Fruit fly (Drosophila melanogaster) whole organism, embryonic: ENCODE measurements around the gene gry.
A peak's percentile ranks its signal among the peaks of the same experiment; 100 is the strongest.

Experiments
- Abd-B ChIP-seq: fragments of 200-800 bp; sonication (Bioruptor generic); optimal IDR thresholded peaks from 2 replicates; lab custom pipeline; 2018; ENCODE audit warnings: missing biosample characterization, mild to moderate bottlenecking, missing genetic modification characterization, moderate library complexity
- Blimp-1 ChIP-seq: fragments of 200-800 bp; sonication (Bioruptor generic); optimal IDR thresholded peaks from 3 replicates; lab custom pipeline; 2018; ENCODE audit warnings: missing biosample characterization, missing genetic modification characterization, mild to moderate bottlenecking, moderate library complexity, missing genetic modification reagents
- CG1024 ChIP-seq: fragments of 200-800 bp; sonication (Bioruptor generic); IDR thresholded peaks from 2 replicates; pipeline ENCODE4 v1.3.6; 2022; ENCODE audit warnings: missing biosample characterization, missing genetic modification characterization
- CG10543 ChIP-seq: fragments of 200-800 bp; sonication (Bioruptor generic); optimal IDR thresholded peaks from 3 replicates; lab custom pipeline; 2017; ENCODE audit warnings: missing biosample characterization, mild to moderate bottlenecking, missing genetic modification characterization, moderate library complexity
- CG10565 ChIP-seq: fragments of 200-800 bp; sonication (Bioruptor generic); optimal IDR thresholded peaks from 3 replicates; lab custom pipeline; 2016; ENCODE audit warnings: missing biosample characterization, mild to moderate bottlenecking, missing genetic modification characterization
- CG11504 ChIP-seq: fragments of 200-800 bp; sonication (Bioruptor generic); optimal IDR thresholded peaks from 3 replicates; lab custom pipeline; 2019; ENCODE audit warnings: missing biosample characterization, mild to moderate bottlenecking, missing genetic modification characterization, moderate library complexity
- CG12104 ChIP-seq: fragments of 200-800 bp; sonication (Bioruptor generic); optimal IDR thresholded peaks from 3 replicates; lab custom pipeline; 2016; ENCODE audit warnings: missing biosample characterization, missing genetic modification characterization
- CG1233 ChIP-seq: fragments of 200-800 bp; sonication (Bioruptor generic); optimal IDR thresholded peaks from 4 replicates; lab custom pipeline; 2018; ENCODE audit warnings: missing biosample characterization, mild to moderate bottlenecking, missing genetic modification characterization
- CG13894 ChIP-seq: fragments of 200-800 bp; sonication (Bioruptor generic); optimal IDR thresholded peaks from 3 replicates; lab custom pipeline; 2018; ENCODE audit warnings: missing biosample characterization, mild to moderate bottlenecking, missing genetic modification characterization, moderate library complexity
- CG14050 ChIP-seq: fragments of 200-800 bp; sonication (Bioruptor generic); IDR thresholded peaks from 3 replicates; pipeline ENCODE4 v1.3.6; 2022; ENCODE audit warnings: missing biosample characterization, missing genetic modification characterization
- CG1792 ChIP-seq: fragments of 200-800 bp; sonication (Bioruptor generic); optimal IDR thresholded peaks from 2 replicates; lab custom pipeline; 2016; ENCODE audit warnings: missing biosample characterization, missing genetic modification characterization
- CG30020 ChIP-seq: fragments of 200-800 bp; optimal IDR thresholded peaks from 2 replicates; lab custom pipeline; 2019; ENCODE audit warnings: missing biosample characterization, mild to moderate bottlenecking, missing genetic modification characterization, moderate library complexity
- CG31441 ChIP-seq: fragments of 200-800 bp; sonication (Bioruptor generic); IDR thresholded peaks from 2 replicates; pipeline ENCODE4 v1.3.6; 2022; ENCODE audit warnings: missing biosample characterization, missing genetic modification characterization
- CG42726 ChIP-seq: fragments of 200-800 bp; sonication (Bioruptor generic); IDR thresholded peaks from 2 replicates; pipeline ENCODE4 v1.3.6; 2022; ENCODE audit warnings: missing biosample characterization, missing genetic modification characterization; ENCODE audit not compliant: partially characterized antibody
- CG43689 ChIP-seq: fragments of 200-800 bp; sonication (Bioruptor generic); IDR thresholded peaks from 2 replicates; pipeline ENCODE4 v1.3.6; 2022; ENCODE audit warnings: missing biosample characterization, missing genetic modification characterization
- CG5953 ChIP-seq: fragments of 200-800 bp; sonication (Bioruptor generic); IDR thresholded peaks from 2 replicates; pipeline ENCODE4 v1.3.6; 2022; ENCODE audit warnings: missing biosample characterization, missing genetic modification characterization
- CG7745 ChIP-seq: fragments of 200-800 bp; sonication (Bioruptor generic); optimal IDR thresholded peaks from 2 replicates; lab custom pipeline; 2018; ENCODE audit warnings: missing biosample characterization, mild to moderate bottlenecking, missing genetic modification characterization, moderate library complexity
- CG7786 ChIP-seq: fragments of 200-800 bp; sonication (Bioruptor generic); optimal IDR thresholded peaks from 2 replicates; lab custom pipeline; 2016; ENCODE audit warnings: missing biosample characterization, missing genetic modification characterization
- CG8281 ChIP-seq: fragments of 200-800 bp; sonication (Bioruptor generic); optimal IDR thresholded peaks from 2 replicates; lab custom pipeline; 2018; ENCODE audit warnings: missing biosample characterization, mild to moderate bottlenecking, missing genetic modification characterization, moderate library complexity
- CG9437 ChIP-seq: fragments of 200-800 bp; sonication (Bioruptor generic); optimal IDR thresholded peaks from 2 replicates; lab custom pipeline; 2018; ENCODE audit warnings: missing biosample characterization, mild to moderate bottlenecking, missing genetic modification characterization
- CG9727 ChIP-seq: fragments of 200-800 bp; sonication (Bioruptor generic); optimal IDR thresholded peaks from 3 replicates; lab custom pipeline; 2017; ENCODE audit warnings: missing biosample characterization, mild to moderate bottlenecking, missing genetic modification characterization
- CG9817 ChIP-seq: fragments of 200-800 bp; sonication (Bioruptor generic); optimal IDR thresholded peaks from 2 replicates; lab custom pipeline; 2018; ENCODE audit warnings: missing biosample characterization, mild to moderate bottlenecking, missing genetic modification characterization, moderate library complexity
- CoRest ChIP-seq: fragments of 200-800 bp; sonication (Bioruptor generic); optimal IDR thresholded peaks from 3 replicates; lab custom pipeline; 2018; ENCODE audit warnings: missing biosample characterization, mild to moderate bottlenecking, missing genetic modification characterization, moderate library complexity
- Dbx ChIP-seq: fragments of 200-800 bp; sonication (Bioruptor generic); IDR thresholded peaks from 3 replicates; pipeline ENCODE4 v1.3.6; 2022; ENCODE audit warnings: missing biosample characterization, missing genetic modification characterization
- E2f1 ChIP-seq: fragments of 200-800 bp; sonication (Bioruptor generic); IDR thresholded peaks from 2 replicates; pipeline ENCODE4 v1.3.6; 2022; ENCODE audit warnings: missing biosample characterization, missing genetic modification characterization
- ERR ChIP-seq: fragments of 200-800 bp; sonication (Bioruptor generic); optimal IDR thresholded peaks from 2 replicates; lab custom pipeline; 2016; ENCODE audit warnings: missing biosample characterization, missing genetic modification characterization
- Hmx ChIP-seq: fragments of 200-800 bp; sonication (Bioruptor generic); optimal IDR thresholded peaks from 2 replicates; lab custom pipeline; 2016; ENCODE audit warnings: missing biosample characterization, missing genetic modification characterization
- Lhr ChIP-seq: fragments of 200-800 bp; sonication (Bioruptor generic); optimal IDR thresholded peaks from 3 replicates; lab custom pipeline; 2017; ENCODE audit warnings: mild to moderate bottlenecking, missing biosample characterization, missing genetic modification reagents, missing genetic modification characterization
- NK7.1 ChIP-seq: fragments of 200-800 bp; sonication (Bioruptor generic); optimal IDR thresholded peaks from 3 replicates; lab custom pipeline; 2016; ENCODE audit warnings: missing biosample characterization, missing genetic modification characterization
- Xrp1 ChIP-seq: fragments of 200-800 bp; sonication (Bioruptor generic); IDR thresholded peaks from 2 replicates; pipeline ENCODE4 v1.3.6; 2022; ENCODE audit warnings: missing biosample characterization, missing genetic modification characterization
- ac ChIP-seq: fragments of 200-800 bp; sonication (Bioruptor generic); optimal IDR thresholded peaks from 3 replicates; lab custom pipeline; 2017; ENCODE audit warnings: missing biosample characterization, mild to moderate bottlenecking, missing genetic modification characterization
- ash1 ChIP-seq: fragments of 200-800 bp; sonication (Bioruptor generic); optimal IDR thresholded peaks from 2 replicates; lab custom pipeline; 2018; ENCODE audit warnings: missing biosample characterization, mild to moderate bottlenecking, missing genetic modification characterization
- bbx ChIP-seq: fragments of 200-800 bp; sonication (Bioruptor generic); IDR thresholded peaks from 2 replicates; pipeline ENCODE4 v1.3.6; 2022; ENCODE audit warnings: missing biosample characterization, missing genetic modification characterization; ENCODE audit not compliant: partially characterized antibody
- bowl ChIP-seq: fragments of 200-800 bp; sonication (Bioruptor generic); IDR thresholded peaks from 2 replicates; pipeline ENCODE4 v1.3.6; 2022; ENCODE audit warnings: missing biosample characterization, missing genetic modification characterization
- cas ChIP-seq: fragments of 200-800 bp; sonication (Bioruptor generic); IDR thresholded peaks from 2 replicates; pipeline ENCODE4 v1.3.6; 2022; ENCODE audit warnings: missing biosample characterization, missing genetic modification characterization
- chn ChIP-seq: fragments of 200-800 bp; sonication (Bioruptor generic); optimal IDR thresholded peaks from 2 replicates; lab custom pipeline; 2016; ENCODE audit warnings: missing biosample characterization, missing genetic modification characterization
- dm ChIP-seq: fragments of 200-800 bp; sonication (Bioruptor generic); optimal IDR thresholded peaks from 3 replicates; lab custom pipeline; 2016; ENCODE audit warnings: missing biosample characterization, missing genetic modification characterization
- ewg ChIP-seq: fragments of 200-800 bp; sonication (Bioruptor generic); optimal IDR thresholded peaks from 3 replicates; lab custom pipeline; 2017; ENCODE audit warnings: mild to moderate bottlenecking, missing biosample characterization, missing genetic modification reagents, missing genetic modification characterization
- gcm2 ChIP-seq: fragments of 200-800 bp; sonication (Bioruptor generic); optimal IDR thresholded peaks from 2 replicates; lab custom pipeline; 2016; ENCODE audit warnings: missing biosample characterization, missing genetic modification characterization
- kah ChIP-seq: fragments of 200-800 bp; sonication (Bioruptor generic); optimal IDR thresholded peaks from 2 replicates; lab custom pipeline; 2018; ENCODE audit warnings: missing biosample characterization, mild to moderate bottlenecking, missing genetic modification characterization
- kni ChIP-seq: fragments of 200-800 bp; sonication (Bioruptor generic); optimal IDR thresholded peaks from 3 replicates; lab custom pipeline; 2017; ENCODE audit warnings: mild to moderate bottlenecking, missing biosample characterization, missing genetic modification reagents, missing genetic modification characterization
- knrl ChIP-seq: fragments of 200-800 bp; sonication (Bioruptor generic); IDR thresholded peaks from 3 replicates; pipeline ENCODE4 v1.3.6; 2022; ENCODE audit warnings: missing biosample characterization, missing genetic modification characterization; ENCODE audit not compliant: partially characterized antibody
- pfk ChIP-seq: fragments of 200-800 bp; sonication (Bioruptor generic); optimal IDR thresholded peaks from 2 replicates; lab custom pipeline; 2018; ENCODE audit warnings: missing biosample characterization, mild to moderate bottlenecking, missing genetic modification characterization, moderate library complexity
- pum ChIP-seq: fragments of 200-800 bp; sonication (Bioruptor generic); optimal IDR thresholded peaks from 2 replicates; lab custom pipeline; 2016; ENCODE audit warnings: missing biosample characterization, missing genetic modification characterization
- salm ChIP-seq: fragments of 200-800 bp; sonication (Bioruptor generic); optimal IDR thresholded peaks from 2 replicates; lab custom pipeline; 2018; ENCODE audit warnings: missing biosample characterization, mild to moderate bottlenecking, missing genetic modification characterization
- sisA ChIP-seq: fragments of 200-800 bp; sonication (Bioruptor generic); IDR thresholded peaks from 2 replicates; pipeline ENCODE4 v1.3.6; 2022; ENCODE audit warnings: missing biosample characterization, missing genetic modification characterization
- stwl ChIP-seq: fragments of 200-800 bp; sonication (Bioruptor generic); optimal IDR thresholded peaks from 3 replicates; lab custom pipeline; 2018; ENCODE audit warnings: missing biosample characterization, mild to moderate bottlenecking, missing genetic modification characterization, moderate library complexity
- tio ChIP-seq: fragments of 200-800 bp; sonication (Bioruptor generic); optimal IDR thresholded peaks from 2 replicates; lab custom pipeline; 2017; ENCODE audit warnings: missing biosample characterization, missing genetic modification characterization, inconsistent platforms

gry gene

dm6 chr3L:3198447-3199402 lies at the start of gene gry, which contains the start of gene CG32276 (continued):
- TF ChIP-seq CG8281 (tag; lab: Kevin White, UChicago) (peak; percentile 40), ewg (GFP tag; lab: Kevin White, UChicago) (peak; percentile 72), Blimp-1 (GFP tag; lab: Kevin White, UChicago) (no peak), CG9817 (tag; lab: Kevin White, UChicago) (peak; percentile 67), E2f1 (GFP tag; lab: Robert Waterston, UW) (peak; percentile 53), Xrp1 (GFP tag; lab: Robert Waterston, UW) (peak; percentile 72; the same call in 1 of the 2 replicates), CG7786 (GFP tag; lab: Kevin White, UChicago) (peak; percentile 71), CG10543 (GFP tag; lab: Kevin White, UChicago) (peak; percentile 79), kah (GFP tag; lab: Kevin White, UChicago) (no peak), sisA (GFP tag; lab: Robert Waterston, UW) (peak; percentile 62; the same call in 1 of the 2 replicates), CG42726 (GFP tag; lab: Robert Waterston, UW) (no peak), ERR (GFP tag; lab: Kevin White, UChicago) (peak; percentile 48), bowl (GFP tag; lab: Robert Waterston, UW) (no peak), CG9727 (GFP tag; lab: Kevin White, UChicago) (peak; percentile 73), CG5953 (no peak), stwl (tag; lab: Kevin White, UChicago) (peak; percentile 60), CG14050 (GFP tag; lab: Robert Waterston, UW) (peak; percentile 23; the same call in 1 of the 3 replicates), CG1024 (GFP tag; lab: Robert Waterston, UW) (peak; percentile 46; the same call in 1 of the 2 replicates), salm (tag; lab: Kevin White, UChicago) (peak; percentile 26), CG30020 (tag; lab: Kevin White, UChicago) (peak; percentile 78), Dbx (peak; percentile 69; the same call in 1 of the 3 replicates), CG43689 (GFP tag; lab: Robert Waterston, UW) (no peak), Abd-B (GFP tag; lab: Kevin White, UChicago) (peak; percentile 43), Hmx (GFP tag; lab: Kevin White, UChicago) (no peak), knrl (GFP tag; lab: Robert Waterston, UW) (peak; percentile 62), CG9437 (peak; percentile 85), bbx (GFP tag; lab: Robert Waterston, UW) (no peak), chn (peak; percentile 77), CoRest (tag; lab: Kevin White, UChicago) (peak; percentile 78), pfk (GFP tag; lab: Kevin White, UChicago) (peak; percentile 57), ac (no peak), dm (GFP tag; lab: Kevin White, UChicago) (peak; percentile 81), CG13894 (tag; lab: Kevin White, UChicago) (no peak), kni (GFP tag; lab: Kevin White, UChicago) (no peak), CG12104 (GFP tag; lab: Kevin White, UChicago) (peak; percentile 53), CG10565 (GFP tag; lab: Kevin White, UChicago) (peak; percentile 26), Lhr (peak; percentile 75), CG31441 (GFP tag; lab: Robert Waterston, UW) (no peak), tio (GFP tag; lab: Kevin White, UChicago) (no peak), pum (GFP tag; lab: Kevin White, UChicago) (peak; percentile 79), gcm2 (GFP tag; lab: Kevin White, UChicago) (peak; percentile 39), CG1233 (GFP tag; lab: Kevin White, UChicago) (peak; percentile 67), CG11504 (tag; lab: Kevin White, UChicago) (no peak), NK7.1 (GFP tag; lab: Kevin White, UChicago) (peak; percentile 33), cas (GFP tag; lab: Robert Waterston, UW) (peak; percentile 54; the same call in 1 of the 2 replicates), CG7745 (tag; lab: Kevin White, UChicago) (no peak), ash1 (GFP tag; lab: Kevin White, UChicago) (no peak), CG1792 (GFP tag; lab: Kevin White, UChicago) (no peak)
